Worm (Caenorhabditis elegans): ENCODE results near the gene C50B8.6.

DNA sequence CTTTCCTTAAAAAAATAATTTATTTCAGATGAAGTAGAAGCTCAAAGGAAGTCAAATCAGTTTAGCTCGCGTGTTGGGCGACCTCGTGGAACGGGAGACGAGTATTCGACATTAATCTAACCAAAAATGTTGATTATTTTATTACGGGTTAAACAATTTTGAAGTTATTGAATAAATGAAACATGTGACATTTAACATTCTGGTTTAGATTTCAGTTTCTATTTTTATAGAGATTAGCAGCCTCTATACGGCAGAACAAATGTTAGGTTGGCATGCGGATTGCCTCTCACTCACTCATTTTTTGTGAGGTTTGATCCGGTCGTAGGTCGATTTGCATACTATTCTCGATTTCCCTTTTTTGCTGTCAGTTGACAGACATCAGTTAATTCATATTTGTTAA is 5.7 kb downstream of the C50B8.6 start, which contains the start of gene F53F4.1:
- no peak for TF ChIP-seq nhr-12 (tag; optimal IDR thresholded peaks at IDR 0.05)
- TF ChIP-seq lin-13 (GFP tag; optimal IDR thresholded peaks at IDR 0.05): no peak
- TF ChIP-seq nhr-237 (tag; optimal IDR thresholded peaks at IDR 0.05): no peak
- TF ChIP-seq alr-1 (tag; optimal IDR thresholded peaks at IDR 0.05; ENCODE audit: borderline replicate concordance): no peak
- no peak for TF ChIP-seq fkh-4 (tag; optimal IDR thresholded peaks at IDR 0.05; ENCODE audit: borderline replicate concordance)
- TF ChIP-seq snpc-4 (tag; optimal IDR thresholded peaks at IDR 0.05): no peak
- TF ChIP-seq blmp-1 (tag; optimal IDR thresholded peaks at IDR 0.05): no peak
- no peak for TF ChIP-seq mep-1 (tag; optimal IDR thresholded peaks at IDR 0.05)
- TF ChIP-seq nhr-20 (tag; optimal IDR thresholded peaks at IDR 0.05): no peak
- TF ChIP-seq ceh-63 (GFP tag; optimal IDR thresholded peaks at IDR 0.05): no peak
- TF ChIP-seq fos-1 (tag; optimal IDR thresholded peaks at IDR 0.05): no peak

Measured in whole organism, L1 larva.